Fruit fly (Drosophila melanogaster) whole organism, prepupa: ENCODE results near the gene prtp.

ENCODE experiments used
- Blimp-1 ChIP-seq: fragments of 200-800 bp; sonication (Bioruptor generic); optimal IDR thresholded peaks from 3 replicates; lab custom pipeline; 2017; ENCODE audit warnings: missing biosample characterization, missing genetic modification characterization, mild to moderate bottlenecking, moderate library complexity, missing genetic modification reagents
- CG10631 ChIP-seq: fragments of 200-800 bp; sonication (Bioruptor generic); optimal IDR thresholded peaks from 2 replicates; lab custom pipeline; 2016; ENCODE audit warnings: missing biosample characterization, missing genetic modification characterization
- CG10669 ChIP-seq: fragments of 200-800 bp; sonication (Bioruptor generic); optimal IDR thresholded peaks from 3 replicates; lab custom pipeline; 2018; ENCODE audit warnings: missing biosample characterization, mild to moderate bottlenecking, missing genetic modification characterization, moderate library complexity
- CG11902 ChIP-seq: fragments of 200-800 bp; sonication (Bioruptor generic); optimal IDR thresholded peaks from 3 replicates; lab custom pipeline; 2016; ENCODE audit warnings: missing biosample characterization, missing genetic modification characterization
- CG16779 ChIP-seq: fragments of 200-800 bp; sonication (Bioruptor generic); optimal IDR thresholded peaks from 3 replicates; lab custom pipeline; 2017; ENCODE audit warnings: missing biosample characterization, mild to moderate bottlenecking, missing genetic modification characterization
- CG3032 ChIP-seq: fragments of 200-800 bp; optimal IDR thresholded peaks from 2 replicates; lab custom pipeline; 2019; ENCODE audit warnings: missing biosample characterization, mild to moderate bottlenecking, missing genetic modification characterization, moderate library complexity
- CG31627 ChIP-seq: fragments of 200-800 bp; sonication (Bioruptor generic); optimal IDR thresholded peaks from 3 replicates; lab custom pipeline; 2016; ENCODE audit warnings: missing biosample characterization, missing genetic modification characterization
- CG32006 ChIP-seq: fragments of 200-800 bp; sonication (Bioruptor generic); optimal IDR thresholded peaks from 3 replicates; lab custom pipeline; 2017; ENCODE audit warnings: missing biosample characterization, mild to moderate bottlenecking, missing genetic modification characterization
- CG34406 ChIP-seq: fragments of 200-800 bp; sonication (Bioruptor generic); optimal IDR thresholded peaks from 3 replicates; lab custom pipeline; 2016; ENCODE audit warnings: missing biosample characterization, missing genetic modification characterization
- CG3919 ChIP-seq: fragments of 200-800 bp; sonication (Bioruptor generic); optimal IDR thresholded peaks from 3 replicates; lab custom pipeline; 2016; ENCODE audit warnings: missing biosample characterization, missing genetic modification characterization
- CG6163 ChIP-seq: fragments of 200-800 bp; sonication (Bioruptor generic); IDR thresholded peaks from 3 replicates; pipeline ENCODE4 v1.3.6; 2022; ENCODE audit warnings: missing biosample characterization, missing genetic modification characterization
- CG6276 ChIP-seq: fragments of 200-800 bp; sonication (Bioruptor generic); optimal IDR thresholded peaks from 2 replicates; lab custom pipeline; 2017; ENCODE audit warnings: missing biosample characterization, mild to moderate bottlenecking, missing genetic modification characterization
- CG6792 ChIP-seq: fragments of 200-800 bp; sonication (Bioruptor generic); optimal IDR thresholded peaks from 3 replicates; lab custom pipeline; 2016; ENCODE audit warnings: missing biosample characterization, missing genetic modification characterization
- CG6808 ChIP-seq: fragments of 200-800 bp; sonication (Bioruptor generic); optimal IDR thresholded peaks from 3 replicates; lab custom pipeline; 2017; ENCODE audit warnings: missing biosample characterization, missing genetic modification characterization, mild to moderate bottlenecking, moderate library complexity, missing genetic modification reagents
- CG6854 ChIP-seq: fragments of 200-800 bp; sonication (Bioruptor generic); optimal IDR thresholded peaks from 2 replicates; lab custom pipeline; 2017; ENCODE audit warnings: missing biosample characterization, mild to moderate bottlenecking, missing genetic modification characterization
- CG8632 ChIP-seq: fragments of 200-800 bp; sonication (Bioruptor generic); optimal IDR thresholded peaks from 3 replicates; lab custom pipeline; 2016; ENCODE audit warnings: missing biosample characterization, missing genetic modification characterization
- CG9139 ChIP-seq: fragments of 200-800 bp; sonication (Bioruptor generic); optimal IDR thresholded peaks from 3 replicates; lab custom pipeline; 2017; ENCODE audit warnings: missing biosample characterization, mild to moderate bottlenecking, missing genetic modification characterization
- Eip75B ChIP-seq: fragments of 200-800 bp; sonication (Bioruptor generic); optimal IDR thresholded peaks from 3 replicates; lab custom pipeline; 2016; ENCODE audit warnings: missing biosample characterization, missing genetic modification characterization
- Eip78C ChIP-seq: fragments of 200-800 bp; sonication (Bioruptor generic); peaks from one replicate; lab custom pipeline; 2016; ENCODE audit warnings: missing biosample characterization, missing genetic modification characterization
- Ets21C ChIP-seq: fragments of 200-800 bp; sonication (Bioruptor generic); optimal IDR thresholded peaks from 3 replicates; lab custom pipeline; 2016; ENCODE audit warnings: missing biosample characterization, missing genetic modification characterization
- Gug ChIP-seq: fragments of 200-800 bp; sonication (Bioruptor generic); IDR thresholded peaks from 2 replicates; pipeline ENCODE4 v1.3.6; 2022; ENCODE audit warnings: missing biosample characterization, missing genetic modification characterization
- Hr38 ChIP-seq: sonication (Bioruptor generic); optimal IDR thresholded peaks from 2 replicates; lab custom pipeline; 2016; ENCODE audit warnings: missing biosample characterization, missing genetic modification characterization
- Hr39 ChIP-seq: fragments of 200-800 bp; sonication (Bioruptor generic); optimal IDR thresholded peaks from 2 replicates; lab custom pipeline; 2016; ENCODE audit warnings: missing biosample characterization, missing genetic modification characterization
- Hr4 ChIP-seq: fragments of 200-800 bp; sonication (Bioruptor generic); optimal IDR thresholded peaks from 3 replicates; lab custom pipeline; 2016; ENCODE audit warnings: missing biosample characterization, missing genetic modification characterization
- Lpt ChIP-seq: fragments of 200-800 bp; sonication (Bioruptor generic); optimal IDR thresholded peaks from 3 replicates; lab custom pipeline; 2016; ENCODE audit warnings: missing biosample characterization, missing genetic modification characterization
- Met ChIP-seq: fragments of 200-800 bp; sonication (Bioruptor generic); optimal IDR thresholded peaks from 3 replicates; lab custom pipeline; 2016; ENCODE audit warnings: missing biosample characterization, missing genetic modification characterization
- OdsH ChIP-seq: fragments of 200-800 bp; sonication (Bioruptor generic); optimal IDR thresholded peaks from 3 replicates; lab custom pipeline; 2016; ENCODE audit warnings: missing biosample characterization, missing genetic modification characterization
- Smox ChIP-seq: fragments of 200-800 bp; sonication (Bioruptor generic); optimal IDR thresholded peaks from 3 replicates; lab custom pipeline; 2016; ENCODE audit warnings: missing biosample characterization, missing genetic modification characterization
- Sox102F ChIP-seq: fragments of 200-800 bp; sonication (Bioruptor generic); optimal IDR thresholded peaks from 2 replicates; lab custom pipeline; 2016; ENCODE audit warnings: missing biosample characterization, mild to moderate bottlenecking, missing genetic modification characterization
- Sox15 ChIP-seq: fragments of 200-800 bp; sonication (Bioruptor generic); optimal IDR thresholded peaks from 3 replicates; lab custom pipeline; 2016; ENCODE audit warnings: missing biosample characterization, missing genetic modification characterization
- achi ChIP-seq: fragments of 200-800 bp; sonication (Bioruptor generic); optimal IDR thresholded peaks from 3 replicates; lab custom pipeline; 2016; ENCODE audit warnings: missing biosample characterization, missing genetic modification characterization
- acj6 ChIP-seq: fragments of 200-800 bp; sonication (Bioruptor generic); optimal IDR thresholded peaks from 3 replicates; lab custom pipeline; 2016; ENCODE audit warnings: missing biosample characterization, missing genetic modification characterization
- cyc ChIP-seq: fragments of 200-800 bp; sonication (Bioruptor generic); optimal IDR thresholded peaks from 3 replicates; lab custom pipeline; 2016; ENCODE audit warnings: missing biosample characterization, missing genetic modification characterization
- dac ChIP-seq: fragments of 200-800 bp; sonication (Bioruptor generic); optimal IDR thresholded peaks from 2 replicates; lab custom pipeline; 2017; ENCODE audit warnings: missing biosample characterization, mild to moderate bottlenecking, missing genetic modification characterization
- dsx ChIP-seq: fragments of 200-800 bp; optimal IDR thresholded peaks from 3 replicates; lab custom pipeline; 2019; ENCODE audit warnings: missing biosample characterization, mild to moderate bottlenecking, missing genetic modification characterization, moderate library complexity; ENCODE audit not compliant: poor library complexity, severe bottlenecking
- eg ChIP-seq: fragments of 200-800 bp; sonication (Bioruptor generic); IDR thresholded peaks from 3 replicates; pipeline ENCODE4 v1.3.6; 2022; ENCODE audit warnings: missing biosample characterization, missing genetic modification characterization
- esn ChIP-seq: fragments of 200-800 bp; sonication (Bioruptor generic); optimal IDR thresholded peaks from 2 replicates; lab custom pipeline; 2016; ENCODE audit warnings: missing biosample characterization, mild to moderate bottlenecking, missing genetic modification characterization, moderate library complexity
- fd59A ChIP-seq: fragments of 200-800 bp; sonication (Bioruptor generic); optimal IDR thresholded peaks from 2 replicates; lab custom pipeline; 2017; ENCODE audit warnings: missing biosample characterization, mild to moderate bottlenecking, missing genetic modification characterization, missing genetic modification reagents
- fd85E ChIP-seq: fragments of 200-800 bp; sonication (Bioruptor generic); optimal IDR thresholded peaks from 3 replicates; lab custom pipeline; 2016; ENCODE audit warnings: missing biosample characterization, missing genetic modification characterization
- fkh ChIP-seq: fragments of 200-800 bp; sonication (Bioruptor generic); optimal IDR thresholded peaks from 3 replicates; lab custom pipeline; 2017; ENCODE audit warnings: missing biosample characterization, mild to moderate bottlenecking, missing genetic modification characterization, moderate library complexity
- lz ChIP-seq: fragments of 200-800 bp; sonication (Bioruptor generic); optimal IDR thresholded peaks from 3 replicates; lab custom pipeline; 2016; ENCODE audit warnings: missing biosample characterization, missing genetic modification characterization
- net ChIP-seq: fragments of 200-800 bp; sonication (Bioruptor generic); optimal IDR thresholded peaks from 3 replicates; lab custom pipeline; 2016; ENCODE audit warnings: missing biosample characterization, missing genetic modification characterization
- salr ChIP-seq, 2 experiments: fragments of 200-800 bp; sonication (Bioruptor generic); optimal IDR thresholded peaks; 3 replicates each; lab custom pipeline; 2016 to 2018; ENCODE audit warnings: missing biosample characterization in 2 of 2, missing genetic modification characterization in 2 of 2, mild to moderate bottlenecking in 1 of 2
- spab ChIP-seq: fragments of 200-800 bp; sonication (Bioruptor generic); optimal IDR thresholded peaks from 2 replicates; lab custom pipeline; 2017; ENCODE audit warnings: missing biosample characterization, mild to moderate bottlenecking, missing genetic modification characterization, missing genetic modification reagents
- ss ChIP-seq, 2 experiments: fragments of 200-800 bp; sonication (Bioruptor generic); optimal IDR thresholded peaks; 2 replicates in 1 of 2; 3 replicates in 1 of 2; lab custom pipeline; 2017 to 2018; ENCODE audit warnings: mild to moderate bottlenecking in 2 of 2, missing biosample characterization in 2 of 2, missing genetic modification characterization in 2 of 2, moderate library complexity in 1 of 2
- svp ChIP-seq: fragments of 200-800 bp; sonication (Bioruptor generic); peaks from one replicate; lab custom pipeline; 2016; ENCODE audit warnings: missing biosample characterization, missing genetic modification characterization

The prtp gene

dm6 chrX:11680405-11680804, 36.2 kb upstream of the prtp start:
- TF ChIP-seq CG6854 (GFP tag; lab: Kevin White, UChicago), result no peak
- no peak for TF ChIP-seq spab (GFP tag; lab: Kevin White, UChicago)
- TF ChIP-seq achi (GFP tag; lab: Kevin White, UChicago), result no peak
- no peak for TF ChIP-seq Hr39 (GFP tag; lab: Kevin White, UChicago)
- no peak for TF ChIP-seq Smox
- TF ChIP-seq Sox15 (GFP tag; lab: Kevin White, UChicago), result no peak
- TF ChIP-seq OdsH (GFP tag; lab: Kevin White, UChicago), result no peak
- no peak for TF ChIP-seq cyc (GFP tag; lab: Kevin White, UChicago)
- TF ChIP-seq Blimp-1 (GFP tag; lab: Kevin White, UChicago), result no peak
- no peak for TF ChIP-seq eg
- peak; percentile 44 for TF ChIP-seq svp
- TF ChIP-seq CG32006 (GFP tag; lab: Kevin White, UChicago), result peak; percentile 22
- TF ChIP-seq CG6808, result no peak
- peak; percentile 48 for TF ChIP-seq Eip78C (GFP tag; lab: Kevin White, UChicago)
- TF ChIP-seq CG3919, result no peak
- no peak for TF ChIP-seq salr (GFP tag; optimal IDR thresholded peaks at IDR 0.05; lab: Kevin White, UChicago)
- TF ChIP-seq dsx, result no peak
- TF ChIP-seq net (GFP tag; lab: Kevin White, UChicago), result no peak
- TF ChIP-seq fkh (GFP tag; lab: Kevin White, UChicago), result no peak
- peak; percentile 18 for TF ChIP-seq Hr4 (GFP tag; lab: Kevin White, UChicago)
- no peak for TF ChIP-seq CG3032 (tag; lab: Kevin White, UChicago)
- no peak for TF ChIP-seq ss (GFP tag; optimal IDR thresholded peaks at IDR 0.05; lab: Kevin White, UChicago)
- no peak for TF ChIP-seq Ets21C

- peak; percentile 68 for TF ChIP-seq Sox102F (GFP tag; lab: Kevin White, UChicago)
- TF ChIP-seq CG10669 (GFP tag; lab: Kevin White, UChicago), result peak; percentile 47
- peak; percentile 46 for TF ChIP-seq CG6808
- peak; percentile 52 for TF ChIP-seq CG3032 (tag; lab: Kevin White, UChicago)
- peak; percentile 72 for TF ChIP-seq CG6854 (GFP tag; lab: Kevin White, UChicago)
- peak; percentile 63; the same call in 2 of the 3 replicates for TF ChIP-seq eg
- TF ChIP-seq CG6163 (GFP tag; lab: Robert Waterston, UW), result peak; percentile 15; the same call in 2 of the 3 replicates
- peak; percentile 76 for TF ChIP-seq esn (GFP tag; lab: Kevin White, UChicago)
- peak; percentile 40 for TF ChIP-seq CG34406 (GFP tag; lab: Kevin White, UChicago)
- peak; percentile 58 for TF ChIP-seq CG8632 (GFP tag; lab: Kevin White, UChicago)
- TF ChIP-seq fkh (GFP tag; lab: Kevin White, UChicago), result peak; percentile 91
- peak; percentile 45 for TF ChIP-seq CG6792
- no peak for TF ChIP-seq dac (GFP tag; lab: Kevin White, UChicago)
- peak; percentile 54 to 76 for TF ChIP-seq ss (GFP tag; optimal IDR thresholded peaks at IDR 0.05; lab: Kevin White, UChicago)
- TF ChIP-seq Blimp-1 (GFP tag; lab: Kevin White, UChicago), result peak; percentile 28
- TF ChIP-seq CG6276 (GFP tag; lab: Kevin White, UChicago), result peak; percentile 57
- TF ChIP-seq fd59A, result no peak
- TF ChIP-seq Eip75B (GFP tag; lab: Kevin White, UChicago), result peak; percentile 54
- TF ChIP-seq cyc (GFP tag; lab: Kevin White, UChicago), result peak; percentile 71
- peak; percentile 38 for TF ChIP-seq CG9139 (GFP tag; lab: Kevin White, UChicago)
- TF ChIP-seq Gug (GFP tag; lab: Robert Waterston, UW), result peak; percentile 28; the same call in 1 of the 2 replicates
- TF ChIP-seq lz, result peak; percentile 77
- TF ChIP-seq Lpt (GFP tag; lab: Kevin White, UChicago), result peak; percentile 45
- peak; percentile 36 for TF ChIP-seq CG16779 (tag; lab: Kevin White, UChicago)
- TF ChIP-seq fd85E (GFP tag; lab: Kevin White, UChicago), result peak; percentile 33
- peak; percentile 56 for TF ChIP-seq net (GFP tag; lab: Kevin White, UChicago)
- TF ChIP-seq CG32006 (GFP tag; lab: Kevin White, UChicago), result peak; percentile 53
- TF ChIP-seq CG10631 (GFP tag; lab: Kevin White, UChicago), result peak; percentile 79
- TF ChIP-seq CG11902, result peak; percentile 55
- TF ChIP-seq CG3919, result peak; percentile 58
- TF ChIP-seq CG31627 (GFP tag; lab: Kevin White, UChicago), result peak; percentile 76
- no peak for TF ChIP-seq Hr38 (GFP tag; lab: Kevin White, UChicago)
- TF ChIP-seq acj6, result peak; percentile 58
- TF ChIP-seq svp, result peak; percentile 98
- TF ChIP-seq Met (GFP tag; lab: Kevin White, UChicago), result no peak
- TF ChIP-seq Smox, result peak; percentile 76
Measured at dm6 chrX:11681558-11682551, 34.7 kb upstream of the prtp start.
